Fruit fly (Drosophila melanogaster) whole organism, embryonic: Measurements from ENCODE around the gene teq.

ENCODE experiments used
- Bdp1 ChIP-seq: fragments of 200-800 bp; sonication (Bioruptor generic); optimal IDR thresholded peaks from 3 replicates; lab custom pipeline; 2016; ENCODE audit warnings: missing biosample characterization, missing genetic modification characterization
- Bteb2 ChIP-seq: fragments of 200-800 bp; sonication (Bioruptor generic); optimal IDR thresholded peaks from 2 replicates; lab custom pipeline; 2016; ENCODE audit warnings: missing biosample characterization, missing genetic modification characterization
- CG10267 ChIP-seq: fragments of 200-800 bp; sonication (Bioruptor generic); optimal IDR thresholded peaks from 2 replicates; lab custom pipeline; 2018; ENCODE audit warnings: missing biosample characterization, mild to moderate bottlenecking, missing genetic modification characterization, moderate library complexity
- CG10543 ChIP-seq: fragments of 200-800 bp; sonication (Bioruptor generic); optimal IDR thresholded peaks from 3 replicates; lab custom pipeline; 2017; ENCODE audit warnings: missing biosample characterization, mild to moderate bottlenecking, missing genetic modification characterization, moderate library complexity
- CG11456 ChIP-seq: fragments of 200-800 bp; sonication (Bioruptor generic); IDR thresholded peaks from 3 replicates; pipeline ENCODE4 v1.3.6; 2022; ENCODE audit warnings: missing biosample characterization, missing genetic modification characterization
- CG15696 ChIP-seq: fragments of 200-800 bp; sonication (Bioruptor generic); optimal IDR thresholded peaks from 2 replicates; lab custom pipeline; 2019; ENCODE audit warnings: missing biosample characterization, mild to moderate bottlenecking, missing genetic modification characterization, moderate library complexity
- CG1647 ChIP-seq: fragments of 200-800 bp; sonication (Bioruptor generic); optimal IDR thresholded peaks from 3 replicates; lab custom pipeline; 2016; ENCODE audit warnings: missing biosample characterization, missing genetic modification characterization
- CG17802 ChIP-seq: fragments of 200-800 bp; sonication (Bioruptor generic); optimal IDR thresholded peaks from 2 replicates; lab custom pipeline; 2018; ENCODE audit warnings: missing biosample characterization, mild to moderate bottlenecking, missing genetic modification characterization, moderate library complexity
- CG1792 ChIP-seq: fragments of 200-800 bp; sonication (Bioruptor generic); optimal IDR thresholded peaks from 2 replicates; lab custom pipeline; 2016; ENCODE audit warnings: missing biosample characterization, missing genetic modification characterization
- CG31441 ChIP-seq: fragments of 200-800 bp; sonication (Bioruptor generic); IDR thresholded peaks from 2 replicates; pipeline ENCODE4 v1.3.6; 2022; ENCODE audit warnings: missing biosample characterization, missing genetic modification characterization
- CG3281 ChIP-seq: fragments of 200-800 bp; sonication (Bioruptor generic); optimal IDR thresholded peaks from 3 replicates; lab custom pipeline; 2017; ENCODE audit warnings: missing biosample characterization, mild to moderate bottlenecking, missing genetic modification characterization
- CG3995 ChIP-seq: fragments of 200-800 bp; sonication (Bioruptor generic); optimal IDR thresholded peaks from 3 replicates; lab custom pipeline; 2016; ENCODE audit warnings: missing biosample characterization, missing genetic modification characterization
- CG42726 ChIP-seq: fragments of 200-800 bp; sonication (Bioruptor generic); IDR thresholded peaks from 2 replicates; pipeline ENCODE4 v1.3.6; 2022; ENCODE audit warnings: missing biosample characterization, missing genetic modification characterization; ENCODE audit not compliant: partially characterized antibody
- CG4730 ChIP-seq: fragments of 200-800 bp; sonication (Bioruptor generic); IDR thresholded peaks from 2 replicates; pipeline ENCODE4 v1.3.6; 2022; ENCODE audit warnings: missing biosample characterization, missing genetic modification characterization
- CG6175 ChIP-seq: fragments of 200-800 bp; sonication (Bioruptor generic); IDR thresholded peaks from 3 replicates; pipeline ENCODE4 v1.3.6; 2022; ENCODE audit warnings: missing biosample characterization, missing genetic modification characterization
- CG6272 ChIP-seq: fragments of 200-800 bp; sonication (Bioruptor generic); IDR thresholded peaks from 2 replicates; pipeline ENCODE4 v1.3.6; 2022; ENCODE audit warnings: missing biosample characterization, missing genetic modification characterization
- CG7987 ChIP-seq: fragments of 200-800 bp; sonication (Bioruptor generic); optimal IDR thresholded peaks from 2 replicates; lab custom pipeline; 2018; ENCODE audit warnings: missing biosample characterization, mild to moderate bottlenecking, missing genetic modification characterization, moderate library complexity
- CG9876 ChIP-seq: fragments of 200-800 bp; sonication (Bioruptor generic); optimal IDR thresholded peaks from 2 replicates; lab custom pipeline; 2016; ENCODE audit warnings: missing biosample characterization, missing genetic modification characterization
- CTCF ChIP-seq: fragments of 200-800 bp; sonication (Bioruptor generic); optimal IDR thresholded peaks from 2 replicates; lab custom pipeline; 2017; ENCODE audit warnings: missing biosample characterization, mild to moderate bottlenecking, missing genetic modification characterization, moderate library complexity
- Chrac-16 ChIP-seq: fragments of 200-800 bp; sonication (Bioruptor generic); optimal IDR thresholded peaks from 3 replicates; lab custom pipeline; 2016; ENCODE audit warnings: missing biosample characterization, missing genetic modification characterization
- ERR ChIP-seq: fragments of 200-800 bp; sonication (Bioruptor generic); optimal IDR thresholded peaks from 2 replicates; lab custom pipeline; 2016; ENCODE audit warnings: missing biosample characterization, missing genetic modification characterization
- Elba2 ChIP-seq: fragments of 200-800 bp; sonication (Bioruptor generic); optimal IDR thresholded peaks from 3 replicates; lab custom pipeline; 2016; ENCODE audit warnings: missing biosample characterization, missing genetic modification characterization
- Fer3 ChIP-seq: fragments of 200-800 bp; sonication (Bioruptor generic); optimal IDR thresholded peaks from 2 replicates; lab custom pipeline; 2018; ENCODE audit warnings: missing biosample characterization, mild to moderate bottlenecking, missing genetic modification characterization, moderate library complexity
- Gug ChIP-seq: fragments of 200-800 bp; sonication (Bioruptor generic); IDR thresholded peaks from 4 replicates; pipeline ENCODE4 v1.3.6; 2022; ENCODE audit warnings: missing biosample characterization, missing genetic modification characterization
- Lhr ChIP-seq: fragments of 200-800 bp; sonication (Bioruptor generic); optimal IDR thresholded peaks from 3 replicates; lab custom pipeline; 2017; ENCODE audit warnings: mild to moderate bottlenecking, missing biosample characterization, missing genetic modification reagents, missing genetic modification characterization
- Max ChIP-seq: fragments of 200-800 bp; sonication (Bioruptor generic); optimal IDR thresholded peaks from 2 replicates; lab custom pipeline; 2016; ENCODE audit warnings: missing biosample characterization, mild to moderate bottlenecking, missing genetic modification characterization
- Med ChIP-seq: fragments of 200-800 bp; sonication (Bioruptor generic); peaks from one replicate; lab custom pipeline; 2016; ENCODE audit warnings: missing biosample characterization, missing genetic modification characterization, mild to moderate bottlenecking, inconsistent platforms, moderate library complexity
- Mrtf ChIP-seq: fragments of 200-800 bp; sonication (Bioruptor generic); IDR thresholded peaks from 3 replicates; pipeline ENCODE4 v1.3.6; 2022; ENCODE audit warnings: missing biosample characterization, missing genetic modification characterization
- NFAT ChIP-seq: fragments of 200-800 bp; sonication (Bioruptor generic); IDR thresholded peaks from 2 replicates; pipeline ENCODE4 v1.3.6; 2022; ENCODE audit warnings: missing biosample characterization, missing genetic modification characterization
- Nf-YA ChIP-seq: fragments of 200-800 bp; sonication (Bioruptor generic); IDR thresholded peaks from 2 replicates; pipeline ENCODE4 v1.3.6; 2022; ENCODE audit warnings: missing biosample characterization, missing genetic modification characterization
- Nf-YB ChIP-seq: fragments of 200-800 bp; sonication (Bioruptor generic); optimal IDR thresholded peaks from 3 replicates; lab custom pipeline; 2019; ENCODE audit warnings: missing biosample characterization, mild to moderate bottlenecking, missing genetic modification characterization, moderate library complexity
- Ptx1 ChIP-seq: fragments of 200-800 bp; sonication (Bioruptor generic); IDR thresholded peaks from 2 replicates; pipeline ENCODE4 v1.3.6; 2022; ENCODE audit warnings: missing biosample characterization, missing genetic modification characterization
- ac ChIP-seq: fragments of 200-800 bp; sonication (Bioruptor generic); optimal IDR thresholded peaks from 3 replicates; lab custom pipeline; 2017; ENCODE audit warnings: missing biosample characterization, mild to moderate bottlenecking, missing genetic modification characterization
- al ChIP-seq: fragments of 200-800 bp; sonication (Bioruptor generic); IDR thresholded peaks from 2 replicates; pipeline ENCODE4 v1.3.6; 2022; ENCODE audit warnings: missing biosample characterization, missing genetic modification characterization
- aop ChIP-seq: fragments of 200-800 bp; sonication (Bioruptor generic); IDR thresholded peaks from 2 replicates; pipeline ENCODE4 v1.3.6; 2022; ENCODE audit warnings: missing biosample characterization, missing genetic modification characterization
- chinmo ChIP-seq: fragments of 200-800 bp; sonication (Bioruptor generic); IDR thresholded peaks from 4 replicates; pipeline ENCODE4 v1.3.6; 2022; ENCODE audit warnings: missing biosample characterization, missing genetic modification characterization; ENCODE audit not compliant: partially characterized antibody
- cwo ChIP-seq: fragments of 200-800 bp; sonication (Bioruptor generic); optimal IDR thresholded peaks from 3 replicates; lab custom pipeline; 2017; ENCODE audit warnings: missing biosample characterization, missing genetic modification characterization, mild to moderate bottlenecking, moderate library complexity, missing genetic modification reagents
- da ChIP-seq: fragments of 200-800 bp; sonication (Bioruptor generic); optimal IDR thresholded peaks from 2 replicates; lab custom pipeline; 2016; ENCODE audit warnings: missing biosample characterization, missing genetic modification characterization
- ems ChIP-seq: fragments of 200-800 bp; sonication (Bioruptor generic); optimal IDR thresholded peaks from 3 replicates; lab custom pipeline; 2016; ENCODE audit warnings: missing biosample characterization, missing genetic modification characterization
- grau ChIP-seq: fragments of 200-800 bp; optimal IDR thresholded peaks from 3 replicates; lab custom pipeline; 2019; ENCODE audit warnings: missing biosample characterization, mild to moderate bottlenecking, missing genetic modification characterization, moderate library complexity
- grn ChIP-seq: fragments of 200-800 bp; sonication (Bioruptor generic); optimal IDR thresholded peaks from 3 replicates; lab custom pipeline; 2017; ENCODE audit warnings: missing biosample characterization, missing genetic modification characterization
- insv ChIP-seq, 2 experiments: fragments of 200-800 bp; sonication (Bioruptor generic); optimal IDR thresholded peaks; 3 replicates each; lab custom pipeline; 2016 to 2018; ENCODE audit warnings: missing biosample characterization in 2 of 2, missing genetic modification characterization in 2 of 2
- nau ChIP-seq: fragments of 200-800 bp; sonication (Bioruptor generic); optimal IDR thresholded peaks from 3 replicates; lab custom pipeline; 2017; ENCODE audit warnings: missing biosample characterization, mild to moderate bottlenecking, missing genetic modification characterization, missing genetic modification reagents
- pho ChIP-seq: fragments of 200-800 bp; sonication (Bioruptor generic); optimal IDR thresholded peaks from 2 replicates; lab custom pipeline; 2016; ENCODE audit warnings: missing biosample characterization, missing genetic modification characterization
- pnt ChIP-seq: fragments of 200-800 bp; sonication (Bioruptor generic); optimal IDR thresholded peaks from 3 replicates; lab custom pipeline; 2016; ENCODE audit warnings: missing biosample characterization, missing genetic modification characterization
- psq ChIP-seq: fragments of 200-800 bp; sonication (Bioruptor generic); optimal IDR thresholded peaks from 2 replicates; lab custom pipeline; 2017; ENCODE audit warnings: missing biosample characterization, missing genetic modification characterization
- rib ChIP-seq: fragments of 200-800 bp; sonication (Bioruptor generic); IDR thresholded peaks from 2 replicates; pipeline ENCODE4 v1.3.6; 2022; ENCODE audit warnings: missing biosample characterization, missing genetic modification characterization
- sens ChIP-seq: fragments of 200-800 bp; sonication (Bioruptor generic); peaks from one replicate; lab custom pipeline; 2016; ENCODE audit warnings: missing biosample characterization, missing genetic modification characterization
- tna ChIP-seq: fragments of 200-800 bp; sonication (Bioruptor generic); IDR thresholded peaks from 2 replicates; pipeline ENCODE4 v1.3.6; 2022; ENCODE audit warnings: missing biosample characterization, missing genetic modification characterization; ENCODE audit not compliant: partially characterized antibody
- trh ChIP-seq: fragments of 200-800 bp; sonication (Bioruptor generic); optimal IDR thresholded peaks from 2 replicates; lab custom pipeline; 2016; ENCODE audit warnings: missing biosample characterization, missing genetic modification characterization
- tup ChIP-seq: fragments of 200-800 bp; sonication (Bioruptor generic); optimal IDR thresholded peaks from 2 replicates; lab custom pipeline; 2016; ENCODE audit warnings: missing biosample characterization, mild to moderate bottlenecking, missing genetic modification characterization, moderate library complexity
- vnd ChIP-seq: fragments of 200-800 bp; sonication (Bioruptor generic); IDR thresholded peaks from 3 replicates; pipeline ENCODE4 v1.3.6; 2022; ENCODE audit warnings: missing biosample characterization, missing genetic modification characterization; ENCODE audit not compliant: partially characterized antibody

teq gene

dm6 chr3L:9025680-9026079, 48.8 kb upstream of the teq start:
- TF ChIP-seq psq (GFP tag; lab: Kevin White, UChicago) (peak; percentile 39), CG1792 (GFP tag; lab: Kevin White, UChicago) (peak; percentile 58), grn (GFP tag; lab: Kevin White, UChicago) (peak; percentile 89), Max (GFP tag; lab: Kevin White, UChicago) (peak; percentile 73), Chrac-16 (GFP tag; lab: Kevin White, UChicago) (peak; percentile 78), ERR (peak; percentile 45), insv (GFP tag; optimal IDR thresholded peaks at IDR 0.05; lab: Kevin White, UChicago) (no peak), chinmo (GFP tag; lab: Robert Waterston, UW) (no peak), Elba2 (GFP tag; lab: Kevin White, UChicago) (peak; percentile 19), CG10543 (GFP tag; lab: Kevin White, UChicago) (no peak), CG9876 (GFP tag; lab: Kevin White, UChicago) (peak; percentile 20), Nf-YA (peak; percentile 83), vnd (GFP tag; lab: Robert Waterston, UW) (no peak), CG15696 (tag; lab: Kevin White, UChicago) (peak; percentile 86), Ptx1 (GFP tag; lab: Robert Waterston, UW) (peak; percentile 94), CG3995 (GFP tag; lab: Kevin White, UChicago) (peak; percentile 12), Med (GFP tag; lab: Kevin White, UChicago) (peak; percentile 96), da (GFP tag; lab: Kevin White, UChicago) (peak; percentile 41), tna (GFP tag; lab: Robert Waterston, UW) (no peak), CG31441 (peak; percentile 87), sens (peak; percentile 97), CG17802 (tag; lab: Kevin White, UChicago) (peak; percentile 43), pho (GFP tag; lab: Kevin White, UChicago) (peak; percentile 63), Lhr (GFP tag; lab: Kevin White, UChicago) (peak; percentile 38), rib (GFP tag; lab: Robert Waterston, UW) (peak; percentile 67; the same call in 1 of the 2 replicates), CG6272 (peak; percentile 83), Fer3 (tag; lab: Kevin White, UChicago) (peak; percentile 79), trh (peak; percentile 69), nau (peak; percentile 70), tup (GFP tag; lab: Kevin White, UChicago) (peak; percentile 60), CG6175 (GFP tag; lab: Robert Waterston, UW) (peak; percentile 59; the same call in 1 of the 3 replicates), CG4730 (GFP tag; lab: Robert Waterston, UW) (peak; percentile 89), CG11456 (GFP tag; lab: Robert Waterston, UW) (peak; percentile 86), Bdp1 (GFP tag; lab: Kevin White, UChicago) (peak; percentile 43), CG3281 (GFP tag; lab: Kevin White, UChicago) (peak; percentile 73), grau (tag; lab: Kevin White, UChicago) (peak; percentile 84), CTCF (GFP tag; lab: Kevin White, UChicago) (peak; percentile 12), CG42726 (GFP tag; lab: Robert Waterston, UW) (no peak), CG10267 (tag; lab: Kevin White, UChicago) (peak; percentile 78), CG1647 (GFP tag; lab: Kevin White, UChicago) (peak; percentile 78), al (GFP tag; lab: Robert Waterston, UW) (peak; percentile 87), Mrtf (peak; percentile 86), NFAT (peak; percentile 82), CG7987 (GFP tag; lab: Kevin White, UChicago) (peak; percentile 40), Nf-YB (GFP tag; lab: Kevin White, UChicago) (peak; percentile 53), pnt (GFP tag; lab: Kevin White, UChicago) (peak; percentile 68), Bteb2 (GFP tag; lab: Kevin White, UChicago) (peak; percentile 75), cwo (GFP tag; lab: Kevin White, UChicago) (peak; percentile 51), ac (peak; percentile 53), Gug (GFP tag; lab: Robert Waterston, UW) (peak; percentile 80), ems (GFP tag; lab: Kevin White, UChicago) (peak; percentile 67), aop (peak; percentile 66; the same call in 1 of the 2 replicates)
